Worm (Caenorhabditis elegans) whole organism, midembryonic: Measurements from ENCODE around the gene unc-8.

Source experiments
- flt-1 ChIP-seq: fragments of 200-800 bp; sonication (Bioruptor generic); IDR thresholded peaks from 2 replicates; pipeline ENCODE4 v1.3.6; 2022; ENCODE audit warnings: missing genetic modification characterization, missing compliant biosample characterization
- klf-2 ChIP-seq: fragments of 200-800 bp; sonication (Bioruptor generic); conservative IDR thresholded peaks from 2 replicates; pipeline ENCODE4 v1.3.6; 2022; ENCODE audit warnings: missing genetic modification reagents, missing genetic modification characterization, missing compliant biosample characterization

ce11 chrIV:7167983-7168760 lies 28.8 kb upstream of the unc-8 start, which contains the start of gene skr-16:
- no peak for TF ChIP-seq klf-2
- TF ChIP-seq flt-1 (GFP tag; lab: Robert Waterston, UW): no peak
